Fruit fly (Drosophila melanogaster) whole organism: ENCODE results near the gene CG7564.

Experiments used
- CG8478 ChIP-seq: fragments of >200 bp; optimal IDR thresholded peaks from 2 replicates; lab custom pipeline; 2018; ENCODE audit warnings: inconsistent platforms
- Dll ChIP-seq: fragments of >200 bp; optimal IDR thresholded peaks from 2 replicates; lab custom pipeline; 2017
- psq ChIP-seq: fragments of >200 bp; optimal IDR thresholded peaks from 2 replicates; lab custom pipeline; 2017

DNA sequence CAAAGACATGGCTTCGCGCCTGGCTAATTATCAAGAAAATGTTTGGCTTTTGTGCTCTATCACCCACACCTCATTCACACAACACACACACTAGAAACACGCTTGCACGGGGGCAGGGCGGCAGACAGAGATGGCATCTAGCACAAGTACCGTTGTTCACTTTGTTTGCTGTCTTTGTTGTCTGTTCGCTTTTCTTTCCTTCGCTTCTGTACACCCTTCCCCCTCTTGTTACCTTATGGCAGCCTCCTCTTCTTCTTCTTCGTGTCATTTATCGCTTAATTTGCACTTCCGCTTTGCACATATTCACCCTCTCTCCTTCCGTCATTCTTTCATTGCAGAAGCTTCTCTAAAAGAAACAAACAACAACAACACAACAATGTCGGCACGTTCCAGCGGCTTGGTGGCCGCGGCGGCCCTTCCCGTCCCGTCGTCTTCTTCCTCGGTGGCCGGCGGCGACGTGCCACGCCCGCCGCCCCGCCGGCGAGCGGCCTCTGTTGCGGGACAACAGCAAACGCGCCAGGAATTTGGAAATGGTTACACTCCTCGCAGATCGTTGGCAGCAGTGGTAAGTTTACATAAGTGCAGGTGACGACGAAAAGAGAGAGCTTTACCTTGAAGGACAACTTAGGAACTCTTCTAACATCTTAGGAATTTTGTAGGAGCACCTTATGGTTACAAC, 16.5 kb downstream of the CG7564 start:
- TF ChIP-seq psq (lab: Kevin White, UChicago): no peak
- no peak for TF ChIP-seq CG8478 (lab: Kevin White, UChicago)
- TF ChIP-seq Dll: no peak
